Fruit fly (Drosophila melanogaster) whole organism, larva: Measurements from ENCODE around the gene Cdc6.
A peak's percentile ranks its signal among the peaks of the same experiment; 100 is the strongest.

Experiments
- noc ChIP-seq: fragments of 200-800 bp; sonication (Bioruptor generic); optimal IDR thresholded peaks from 3 replicates; lab custom pipeline; 2019; ENCODE audit warnings: missing biosample characterization, mild to moderate bottlenecking, missing genetic modification characterization, moderate library complexity

Cdc6 gene

dm6 chr3L:8669087-8669486 lies 35.2 kb upstream of the Cdc6 start:
- TF ChIP-seq noc, result no peak

dm6 chr3L:8667809-8668593 lies 34.1 kb upstream of the Cdc6 start:
- no peak for TF ChIP-seq noc

dm6 chr3L:8666098-8666497 lies 32.2 kb upstream of the Cdc6 start:
- TF ChIP-seq noc, result no peak

dm6 chr3L:8661793-8662669 lies 28.2 kb upstream of the Cdc6 start:
- TF ChIP-seq noc, result no peak

- TF ChIP-seq noc, result no peak
Observed at dm6 chr3L:8660800-8661199, 26.9 kb upstream of the Cdc6 start.

- TF ChIP-seq noc, result no peak
Observed at dm6 chr3L:8659601-8660000, 25.7 kb upstream of the Cdc6 start.

dm6 chr3L:8657787-8658186 lies 23.9 kb upstream of the Cdc6 start:
- TF ChIP-seq noc, result no peak

dm6 chr3L:8657429-8657754 lies 23.5 kb upstream of the Cdc6 start:
- no peak for TF ChIP-seq noc

- no peak for TF ChIP-seq noc
Observed at dm6 chr3L:8656725-8657428, 23.0 kb upstream of the Cdc6 start.

dm6 chr3L:8655217-8655896 lies 21.5 kb upstream of the Cdc6 start:
- peak; percentile 20 for TF ChIP-seq noc

- no peak for TF ChIP-seq noc
Observed at dm6 chr3L:8653572-8653971, 19.7 kb upstream of the Cdc6 start.

- no peak for TF ChIP-seq noc
Observed at dm6 chr3L:8652572-8652977, 18.7 kb upstream of the Cdc6 start.

dm6 chr3L:8651876-8652571 lies 18.2 kb upstream of the Cdc6 start:
- TF ChIP-seq noc, result no peak

dm6 chr3L:8648836-8649235 lies 15.0 kb upstream of the Cdc6 start, which contains the start of gene Arr2:
Arr2 (minus strand) TSS chr3L:8648936.
- no peak for TF ChIP-seq noc

dm6 chr3L:8646821-8647220 lies 13.0 kb upstream of the Cdc6 start, which contains the start of the genes CG13305 and Pex7:
CG13305 (minus strand) TSS chr3L:8646822.
Pex7 (plus strand) TSS chr3L:8647145.
- TF ChIP-seq noc, result no peak
